Fruit fly (Drosophila melanogaster) whole organism, embryonic: ENCODE data around the gene Acsx3.

ENCODE experiments used
- Atf6 ChIP-seq: fragments of 200-800 bp; sonication (Bioruptor generic); IDR thresholded peaks from 2 replicates; pipeline ENCODE4 v1.3.6; 2022; ENCODE audit warnings: missing biosample characterization, missing genetic modification characterization
- Blimp-1 ChIP-seq: fragments of 200-800 bp; sonication (Bioruptor generic); optimal IDR thresholded peaks from 3 replicates; lab custom pipeline; 2018; ENCODE audit warnings: missing biosample characterization, missing genetic modification characterization, mild to moderate bottlenecking, moderate library complexity, missing genetic modification reagents
- CG11085 ChIP-seq: fragments of 200-800 bp; sonication (Bioruptor generic); IDR thresholded peaks from 2 replicates; pipeline ENCODE4 v1.3.6; 2022; ENCODE audit warnings: missing biosample characterization, missing genetic modification characterization
- CG11456 ChIP-seq: fragments of 200-800 bp; sonication (Bioruptor generic); IDR thresholded peaks from 3 replicates; pipeline ENCODE4 v1.3.6; 2022; ENCODE audit warnings: missing biosample characterization, missing genetic modification characterization
- CG11723 ChIP-seq: fragments of 200-800 bp; sonication (Bioruptor generic); optimal IDR thresholded peaks from 2 replicates; lab custom pipeline; 2017; ENCODE audit warnings: missing biosample characterization, mild to moderate bottlenecking, missing genetic modification characterization
- CG12104 ChIP-seq: fragments of 200-800 bp; sonication (Bioruptor generic); optimal IDR thresholded peaks from 3 replicates; lab custom pipeline; 2016; ENCODE audit warnings: missing biosample characterization, missing genetic modification characterization
- CG12299 ChIP-seq: fragments of 200-800 bp; sonication (Bioruptor generic); optimal IDR thresholded peaks from 2 replicates; lab custom pipeline; 2018; ENCODE audit warnings: missing biosample characterization, mild to moderate bottlenecking, missing genetic modification characterization
- CG1233 ChIP-seq: fragments of 200-800 bp; sonication (Bioruptor generic); optimal IDR thresholded peaks from 4 replicates; lab custom pipeline; 2018; ENCODE audit warnings: missing biosample characterization, mild to moderate bottlenecking, missing genetic modification characterization
- CG14014 ChIP-seq: fragments of 200-800 bp; sonication (Bioruptor generic); IDR thresholded peaks from 2 replicates; pipeline ENCODE4 v1.3.6; 2022; ENCODE audit warnings: missing biosample characterization, missing genetic modification characterization
- CG14667 ChIP-seq: fragments of 200-800 bp; sonication (Bioruptor generic); IDR thresholded peaks from 2 replicates; pipeline ENCODE4 v1.3.6; 2022; ENCODE audit warnings: missing biosample characterization, missing genetic modification characterization
- CG15269 ChIP-seq: fragments of 200-800 bp; sonication (Bioruptor generic); optimal IDR thresholded peaks from 2 replicates; lab custom pipeline; 2018; ENCODE audit warnings: missing biosample characterization, mild to moderate bottlenecking, missing genetic modification characterization, moderate library complexity
- CG15479 ChIP-seq: fragments of 200-800 bp; sonication (Bioruptor generic); optimal IDR thresholded peaks from 3 replicates; lab custom pipeline; 2019; ENCODE audit warnings: missing biosample characterization, mild to moderate bottlenecking, missing genetic modification characterization, moderate library complexity
- CG15696 ChIP-seq: fragments of 200-800 bp; sonication (Bioruptor generic); optimal IDR thresholded peaks from 2 replicates; lab custom pipeline; 2019; ENCODE audit warnings: missing biosample characterization, mild to moderate bottlenecking, missing genetic modification characterization, moderate library complexity
- CG1647 ChIP-seq: fragments of 200-800 bp; sonication (Bioruptor generic); optimal IDR thresholded peaks from 3 replicates; lab custom pipeline; 2016; ENCODE audit warnings: missing biosample characterization, missing genetic modification characterization
- CG31441 ChIP-seq: fragments of 200-800 bp; sonication (Bioruptor generic); IDR thresholded peaks from 2 replicates; pipeline ENCODE4 v1.3.6; 2022; ENCODE audit warnings: missing biosample characterization, missing genetic modification characterization
- CG32532 ChIP-seq: fragments of 200-800 bp; sonication (Bioruptor generic); IDR thresholded peaks from 2 replicates; pipeline ENCODE4 v1.3.6; 2022; ENCODE audit warnings: missing biosample characterization, missing genetic modification characterization
- CG33213 ChIP-seq: fragments of 200-800 bp; sonication (Bioruptor generic); optimal IDR thresholded peaks from 3 replicates; lab custom pipeline; 2016; ENCODE audit warnings: missing biosample characterization, missing genetic modification characterization
- CG3407 ChIP-seq: fragments of 200-800 bp; sonication (Bioruptor generic); optimal IDR thresholded peaks from 2 replicates; lab custom pipeline; 2018; ENCODE audit warnings: missing biosample characterization, mild to moderate bottlenecking, missing genetic modification characterization
- CG4328 ChIP-seq: fragments of 200-800 bp; sonication (Bioruptor generic); optimal IDR thresholded peaks from 3 replicates; lab custom pipeline; 2017; ENCODE audit warnings: missing biosample characterization, missing genetic modification reagents, missing genetic modification characterization
- CG4707 ChIP-seq: fragments of 200-800 bp; sonication (Bioruptor generic); optimal IDR thresholded peaks from 2 replicates; lab custom pipeline; 2018; ENCODE audit warnings: missing biosample characterization, mild to moderate bottlenecking, missing genetic modification characterization, moderate library complexity
- CG6254 ChIP-seq: fragments of 200-800 bp; sonication (Bioruptor generic); optimal IDR thresholded peaks from 3 replicates; lab custom pipeline; 2017; ENCODE audit warnings: mild to moderate bottlenecking, missing biosample characterization, missing genetic modification reagents, missing genetic modification characterization
- CG6813 ChIP-seq: fragments of 200-800 bp; sonication (Bioruptor generic); optimal IDR thresholded peaks from 2 replicates; lab custom pipeline; 2017; ENCODE audit warnings: missing biosample characterization, missing genetic modification characterization, mild to moderate bottlenecking, moderate library complexity, missing genetic modification reagents
- CG7271 ChIP-seq: fragments of 200-800 bp; sonication (Bioruptor generic); optimal IDR thresholded peaks from 2 replicates; lab custom pipeline; 2018; ENCODE audit warnings: missing biosample characterization, mild to moderate bottlenecking, missing genetic modification characterization, moderate library complexity
- CG8359 ChIP-seq: fragments of 200-800 bp; sonication (Bioruptor generic); optimal IDR thresholded peaks from 2 replicates; lab custom pipeline; 2017; ENCODE audit warnings: missing biosample characterization, mild to moderate bottlenecking, missing genetic modification characterization, borderline replicate concordance
- Dp ChIP-seq: fragments of 200-800 bp; sonication (Bioruptor generic); optimal IDR thresholded peaks from 2 replicates; lab custom pipeline; 2018; ENCODE audit warnings: missing biosample characterization, mild to moderate bottlenecking, missing genetic modification characterization, moderate library complexity
- Ets65A ChIP-seq: fragments of 200-800 bp; sonication (Bioruptor generic); peaks from one replicate; lab custom pipeline; 2016; ENCODE audit warnings: missing biosample characterization, missing genetic modification characterization
- Fer3 ChIP-seq: fragments of 200-800 bp; sonication (Bioruptor generic); optimal IDR thresholded peaks from 2 replicates; lab custom pipeline; 2018; ENCODE audit warnings: missing biosample characterization, mild to moderate bottlenecking, missing genetic modification characterization, moderate library complexity
- GATAe ChIP-seq: fragments of 200-800 bp; sonication (Bioruptor generic); conservative IDR thresholded peaks from 2 replicates; pipeline ENCODE4 v1.3.6; 2022; ENCODE audit warnings: missing biosample characterization, missing genetic modification characterization
- HLH3B ChIP-seq: fragments of 200-800 bp; sonication (Bioruptor generic); IDR thresholded peaks from 2 replicates; pipeline ENCODE4 v1.3.6; 2022; ENCODE audit warnings: missing biosample characterization, missing genetic modification characterization
- Hey ChIP-seq: fragments of 200-800 bp; sonication (Bioruptor generic); optimal IDR thresholded peaks from 3 replicates; lab custom pipeline; 2018; ENCODE audit warnings: missing biosample characterization, mild to moderate bottlenecking, missing genetic modification characterization
- HmgD ChIP-seq: fragments of 200-800 bp; sonication (Bioruptor generic); optimal IDR thresholded peaks from 3 replicates; lab custom pipeline; 2016; ENCODE audit warnings: missing biosample characterization, missing genetic modification characterization
- Meics ChIP-seq: fragments of 200-800 bp; sonication (Bioruptor generic); optimal IDR thresholded peaks from 2 replicates; lab custom pipeline; 2017; ENCODE audit warnings: missing biosample characterization, mild to moderate bottlenecking, missing genetic modification characterization
- Nf-YC ChIP-seq: fragments of 200-800 bp; optimal IDR thresholded peaks from 3 replicates; lab custom pipeline; 2019; ENCODE audit warnings: missing biosample characterization, mild to moderate bottlenecking, missing genetic modification characterization, moderate library complexity
- Opbp ChIP-seq: fragments of 200-800 bp; sonication (Bioruptor generic); IDR thresholded peaks from 3 replicates; pipeline ENCODE4 v1.3.6; 2022; ENCODE audit warnings: missing biosample characterization, missing genetic modification characterization; ENCODE audit not compliant: partially characterized antibody
- Spps ChIP-seq: fragments of 200-800 bp; sonication (Bioruptor generic); optimal IDR thresholded peaks from 2 replicates; lab custom pipeline; 2018; ENCODE audit warnings: missing biosample characterization, mild to moderate bottlenecking, missing genetic modification characterization
- Ssrp ChIP-seq: fragments of 200-800 bp; sonication (Bioruptor generic); optimal IDR thresholded peaks from 2 replicates; lab custom pipeline; 2018; ENCODE audit warnings: missing biosample characterization, mild to moderate bottlenecking, missing genetic modification characterization, moderate library complexity
- bigmax ChIP-seq: fragments of 200-800 bp; sonication (Bioruptor generic); optimal IDR thresholded peaks from 2 replicates; lab custom pipeline; 2018; ENCODE audit warnings: missing biosample characterization, mild to moderate bottlenecking, missing genetic modification characterization
- bsh ChIP-seq, 2 experiments: fragments of 200-800 bp; sonication (Bioruptor generic); optimal IDR thresholded peaks; 2 replicates each; lab custom pipeline; 2017 to 2018; ENCODE audit warnings: mild to moderate bottlenecking in 2 of 2, missing biosample characterization in 2 of 2, missing genetic modification characterization in 2 of 2, moderate library complexity in 1 of 2
- cad ChIP-seq: fragments of >200 bp; optimal IDR thresholded peaks from 2 replicates; lab custom pipeline; 2017; ENCODE audit warnings: missing biosample characterization, missing genetic modification characterization
- da ChIP-seq: fragments of 200-800 bp; sonication (Bioruptor generic); optimal IDR thresholded peaks from 2 replicates; lab custom pipeline; 2016; ENCODE audit warnings: missing biosample characterization, missing genetic modification characterization
- danr ChIP-seq: fragments of 200-800 bp; sonication (Bioruptor generic); IDR thresholded peaks from 2 replicates; pipeline ENCODE4 v1.3.6; 2022; ENCODE audit warnings: missing biosample characterization, missing genetic modification characterization
- fd64A ChIP-seq: fragments of 200-800 bp; sonication (Bioruptor generic); optimal IDR thresholded peaks from 3 replicates; lab custom pipeline; 2018; ENCODE audit warnings: missing biosample characterization, mild to moderate bottlenecking, missing genetic modification characterization
- mam ChIP-seq: fragments of 200-800 bp; sonication (Bioruptor generic); optimal IDR thresholded peaks from 3 replicates; lab custom pipeline; 2016; ENCODE audit warnings: missing biosample characterization, missing genetic modification characterization
- pita ChIP-seq: fragments of 200-800 bp; sonication (Bioruptor generic); optimal IDR thresholded peaks from 2 replicates; lab custom pipeline; 2017; ENCODE audit warnings: missing biosample characterization, mild to moderate bottlenecking, missing genetic modification characterization
- ro ChIP-seq: fragments of 200-800 bp; sonication (Bioruptor generic); IDR thresholded peaks from 2 replicates; pipeline ENCODE4 v1.3.6; 2022; ENCODE audit warnings: missing biosample characterization, missing genetic modification characterization
- row ChIP-seq: fragments of 200-800 bp; sonication (Bioruptor generic); IDR thresholded peaks from 3 replicates; pipeline ENCODE4 v1.3.6; 2022; ENCODE audit warnings: missing biosample characterization, missing genetic modification characterization
- schlank ChIP-seq: fragments of 200-800 bp; sonication (Bioruptor generic); optimal IDR thresholded peaks from 2 replicates; lab custom pipeline; 2018; ENCODE audit warnings: missing biosample characterization, mild to moderate bottlenecking, missing genetic modification characterization
- sna ChIP-seq: fragments of 200-800 bp; sonication (Bioruptor generic); IDR thresholded peaks from 2 replicates; pipeline ENCODE4 v1.3.6; 2022; ENCODE audit warnings: missing biosample characterization, missing genetic modification characterization; ENCODE audit not compliant: partially characterized antibody
- sr ChIP-seq: fragments of 200-800 bp; sonication (Bioruptor generic); IDR thresholded peaks from 3 replicates; pipeline ENCODE4 v1.3.6; 2022; ENCODE audit warnings: missing biosample characterization, missing genetic modification characterization
- trem ChIP-seq: fragments of 200-800 bp; optimal IDR thresholded peaks from 3 replicates; lab custom pipeline; 2019; ENCODE audit warnings: missing biosample characterization, mild to moderate bottlenecking, missing genetic modification characterization, moderate library complexity
- unpg ChIP-seq: fragments of 200-800 bp; sonication (Bioruptor generic); optimal IDR thresholded peaks from 3 replicates; lab custom pipeline; 2018; ENCODE audit warnings: missing biosample characterization, mild to moderate bottlenecking, missing genetic modification characterization, moderate library complexity

Acsx3 gene

DNA sequence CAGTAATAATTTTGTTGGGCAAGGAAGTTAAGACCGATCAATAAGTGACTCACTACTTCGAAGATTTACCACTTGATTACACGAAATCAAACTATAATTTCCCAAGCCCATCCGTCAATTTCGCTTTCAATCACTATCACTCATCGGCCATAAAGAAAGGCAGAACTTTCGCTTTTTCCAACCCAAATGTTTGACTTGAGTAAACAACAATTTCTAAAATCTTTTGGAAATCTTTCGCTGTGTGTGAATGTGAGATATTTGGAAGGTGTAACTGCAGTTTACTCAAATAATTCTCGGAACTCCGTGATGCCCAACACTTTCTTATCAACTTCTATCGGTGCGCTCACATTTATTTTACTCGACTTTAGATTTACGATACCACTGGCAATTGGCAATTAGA is 41.1 kb downstream of the Acsx3 start (continued):
- TF ChIP-seq Nf-YC (tag; lab: Kevin White, UChicago) (no peak), Ets65A (GFP tag; lab: Kevin White, UChicago) (no peak), CG1233 (GFP tag; lab: Kevin White, UChicago) (no peak), mam (GFP tag; lab: Kevin White, UChicago) (no peak), bsh (GFP tag; optimal IDR thresholded peaks at IDR 0.05; lab: Kevin White, UChicago) (peak in 1 of 2 experiments; percentile 45), CG33213 (GFP tag; lab: Kevin White, UChicago) (no peak), CG12299 (no peak), sr (no peak), CG11456 (no peak), sna (GFP tag; lab: Robert Waterston, UW) (no peak), CG8359 (GFP tag; lab: Kevin White, UChicago) (peak; percentile 20), cad (no peak), CG1647 (no peak), CG32532 (no peak), fd64A (GFP tag; lab: Kevin White, UChicago) (peak; percentile 29), CG14667 (GFP tag; lab: Robert Waterston, UW) (no peak), Opbp (GFP tag; lab: Robert Waterston, UW) (no peak), CG11085 (GFP tag; lab: Robert Waterston, UW) (no peak), CG14014 (GFP tag; lab: Robert Waterston, UW) (no peak), CG4328 (GFP tag; lab: Kevin White, UChicago) (no peak), danr (no peak), pita (GFP tag; lab: Kevin White, UChicago) (no peak), CG15269 (tag; lab: Kevin White, UChicago) (no peak), bigmax (GFP tag; lab: Kevin White, UChicago) (no peak), CG3407 (GFP tag; lab: Kevin White, UChicago) (peak; percentile 19), HLH3B (no peak), CG12104 (no peak), Fer3 (no peak), GATAe (GFP tag; lab: Robert Waterston, UW) (no peak), Atf6 (GFP tag; lab: Robert Waterston, UW) (no peak), Dp (GFP tag; lab: Kevin White, UChicago) (no peak), CG15696 (no peak), trem (tag; lab: Kevin White, UChicago) (no peak), CG4707 (GFP tag; lab: Kevin White, UChicago) (peak; percentile 28), row (GFP tag; lab: Robert Waterston, UW) (no peak), Spps (peak; percentile 37), Ssrp (tag; lab: Kevin White, UChicago) (no peak), CG31441 (GFP tag; lab: Robert Waterston, UW) (no peak; the same call in 1 of the 2 replicates), Meics (GFP tag; lab: Kevin White, UChicago) (no peak), CG7271 (tag; lab: Kevin White, UChicago) (peak; percentile 9), CG15479 (no peak), CG6254 (GFP tag; lab: Kevin White, UChicago) (peak; percentile 1), CG6813 (GFP tag; lab: Kevin White, UChicago) (peak; percentile 29), Blimp-1 (GFP tag; lab: Kevin White, UChicago) (peak; percentile 98), HmgD (GFP tag; lab: Kevin White, UChicago) (no peak), Hey (tag; lab: Kevin White, UChicago) (no peak), schlank (tag; lab: Kevin White, UChicago) (no peak), da (GFP tag; lab: Kevin White, UChicago) (no peak), CG11723 (GFP tag; lab: Kevin White, UChicago) (no peak), ro (no peak), unpg (GFP tag; lab: Kevin White, UChicago) (no peak)
